Worm (Caenorhabditis elegans) whole organism, late embryonic: ENCODE results near the gene hecw-1.
"Not testable (repeated sequence)": the region's sequence is repeated elsewhere in the genome, so short reads cannot be mapped to it uniquely, and the experiment has no call there.

ENCODE experiments used
- Y22D7AL.16 ChIP-seq: sonication (generic microtip); optimal IDR thresholded peaks from 2 replicates; lab custom pipeline; 2016; ENCODE audit warnings: missing genetic modification characterization, missing compliant biosample characterization
- ama-1 ChIP-seq: fragments of 150-350 bp; optimal IDR thresholded peaks from 2 replicates; lab custom pipeline; 2014
- ceh-22 ChIP-seq: sonication (generic microtip); optimal IDR thresholded peaks from 2 replicates; lab custom pipeline; 2017; ENCODE audit warnings: missing biosample characterization, missing genetic modification characterization
- ceh-30 ChIP-seq: fragments of 150-350 bp; optimal IDR thresholded peaks from 2 replicates; lab custom pipeline; 2014; ENCODE audit warnings: missing biosample characterization, missing genetic modification characterization
- ceh-45 ChIP-seq: fragments of 200-800 bp; sonication (Bioruptor generic); IDR thresholded peaks from 2 replicates; pipeline ENCODE4 v1.3.6; 2022; ENCODE audit warnings: missing genetic modification reagents, missing genetic modification characterization, missing compliant biosample characterization
- che-1 ChIP-seq: sonication (generic microtip); optimal IDR thresholded peaks from 2 replicates; lab custom pipeline; 2016; ENCODE audit warnings: mild to moderate bottlenecking, missing genetic modification characterization, missing compliant biosample characterization
- elt-2 ChIP-seq: sonication (generic microtip); optimal IDR thresholded peaks from 2 replicates; lab custom pipeline; 2016; ENCODE audit warnings: missing genetic modification reagents, missing genetic modification characterization, missing compliant biosample characterization
- elt-4 ChIP-seq: sonication (generic microtip); optimal IDR thresholded peaks from 2 replicates; lab custom pipeline; 2016; ENCODE audit warnings: missing genetic modification characterization, missing compliant biosample characterization
- fkh-10 ChIP-seq: fragments of 150-350 bp; optimal IDR thresholded peaks from 2 replicates; lab custom pipeline; 2014; ENCODE audit warnings: missing biosample characterization, missing genetic modification reagents, missing genetic modification characterization
- fkh-6 ChIP-seq: sonication (generic microtip); optimal IDR thresholded peaks from 2 replicates; lab custom pipeline; 2016; ENCODE audit warnings: missing genetic modification characterization, missing compliant biosample characterization
- hlh-13 ChIP-seq: fragments of 200-800 bp; sonication (Bioruptor generic); optimal IDR thresholded peaks from 2 replicates; lab custom pipeline; 2018; ENCODE audit warnings: mild to moderate bottlenecking, missing genetic modification characterization, missing compliant biosample characterization
- hlh-15 ChIP-seq: sonication (generic microtip); optimal IDR thresholded peaks from 2 replicates; lab custom pipeline; 2016; ENCODE audit warnings: missing genetic modification characterization, missing compliant biosample characterization
- hlh-8 ChIP-seq: sonication (generic microtip); optimal IDR thresholded peaks from 2 replicates; lab custom pipeline; 2016; ENCODE audit warnings: missing genotype, missing genetic modification characterization, missing compliant biosample characterization
- npax-4 ChIP-seq: sonication (generic microtip); optimal IDR thresholded peaks from 2 replicates; lab custom pipeline; 2016; ENCODE audit warnings: missing genetic modification characterization, missing compliant biosample characterization
- pat-9 ChIP-seq: fragments of 200-800 bp; sonication (Bioruptor generic); optimal IDR thresholded peaks from 2 replicates; lab custom pipeline; 2018; ENCODE audit warnings: mild to moderate bottlenecking, missing genetic modification characterization, moderate library complexity, missing compliant biosample characterization
- pax-1 ChIP-seq: fragments of 150-350 bp; optimal IDR thresholded peaks from 2 replicates; lab custom pipeline; 2014; ENCODE audit warnings: missing biosample characterization, missing genetic modification characterization
- sox-2 ChIP-seq: fragments of 200-800 bp; sonication (Bioruptor generic); IDR thresholded peaks from 2 replicates; pipeline ENCODE4 v1.3.6; 2022; ENCODE audit warnings: missing genetic modification reagents, missing genetic modification characterization, missing compliant biosample characterization
- tbx-2 ChIP-seq: sonication (generic microtip); optimal IDR thresholded peaks from 2 replicates; lab custom pipeline; 2016; ENCODE audit warnings: missing genetic modification characterization, missing compliant biosample characterization
- unc-3 ChIP-seq, 2 experiments: fragments of 200-800 bp in 1 of 2; sonication (Bioruptor generic) in 1 of 2; sonication (generic microtip) in 1 of 2; conservative IDR thresholded peaks in 1 of 2; optimal IDR thresholded peaks in 1 of 2; 2 replicates each; pipeline versions ENCODE4 v1.3.6 to Lab custom; 2016 to 2022; ENCODE audit warnings: missing compliant biosample characterization in 2 of 2, missing genetic modification characterization in 2 of 2, missing genetic modification reagents in 1 of 2
- unc-42 ChIP-seq: sonication (generic microtip); optimal IDR thresholded peaks from 2 replicates; lab custom pipeline; 2016; ENCODE audit warnings: missing genotype, missing genetic modification characterization, missing compliant biosample characterization
- unc-55 ChIP-seq: sonication (generic microtip); optimal IDR thresholded peaks from 2 replicates; lab custom pipeline; 2017; ENCODE audit warnings: missing biosample characterization, missing genetic modification reagents, missing genetic modification characterization

hecw-1 gene

DNA sequence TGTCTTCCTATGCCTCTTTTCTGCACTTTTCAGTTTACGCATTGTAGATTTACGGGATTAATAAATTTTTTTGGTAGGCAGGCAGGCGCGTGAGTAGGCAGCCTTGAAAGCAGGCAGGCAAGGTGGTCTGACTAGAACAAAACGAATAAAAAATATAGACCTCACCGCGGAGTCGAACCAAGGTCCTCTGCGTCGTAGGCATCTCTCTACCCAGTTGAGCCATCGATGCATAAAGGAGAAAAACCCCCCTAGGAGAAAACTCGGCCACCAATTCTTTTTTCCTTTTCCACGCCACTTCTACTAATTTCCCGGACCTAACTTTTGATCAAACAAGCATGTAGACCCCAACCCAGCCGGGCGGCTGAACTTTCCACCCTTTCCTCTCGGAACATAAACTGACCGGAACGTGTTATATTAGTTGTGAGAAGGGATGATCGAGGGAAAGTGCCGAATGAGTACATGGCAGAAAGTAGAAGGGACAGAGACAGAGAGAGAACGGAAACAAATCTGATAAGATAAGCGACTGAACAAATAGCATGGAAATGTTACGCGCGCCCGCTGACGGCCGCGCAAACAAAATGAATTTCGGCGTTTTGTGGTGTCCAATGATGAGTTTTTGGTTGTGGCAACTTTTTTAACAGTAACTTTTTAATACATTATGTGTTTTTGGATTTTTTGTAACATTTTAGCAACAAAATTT is 50.3 kb downstream of the hecw-1 start:
- TF ChIP-seq hlh-8, result no peak
- TF ChIP-seq pax-1 (tag; lab: Kevin White, UChicago), result peak; percentile 42
- TF ChIP-seq elt-2 (tag; lab: Kevin White, UChicago), result peak; percentile 61
- no peak for TF ChIP-seq fkh-6 (tag; lab: Kevin White, UChicago)
- no peak for TF ChIP-seq fkh-10 (GFP tag; lab: Kevin White, UChicago)
- no peak for TF ChIP-seq hlh-13 (GFP tag; lab: Kevin White, UChicago)

DNA sequence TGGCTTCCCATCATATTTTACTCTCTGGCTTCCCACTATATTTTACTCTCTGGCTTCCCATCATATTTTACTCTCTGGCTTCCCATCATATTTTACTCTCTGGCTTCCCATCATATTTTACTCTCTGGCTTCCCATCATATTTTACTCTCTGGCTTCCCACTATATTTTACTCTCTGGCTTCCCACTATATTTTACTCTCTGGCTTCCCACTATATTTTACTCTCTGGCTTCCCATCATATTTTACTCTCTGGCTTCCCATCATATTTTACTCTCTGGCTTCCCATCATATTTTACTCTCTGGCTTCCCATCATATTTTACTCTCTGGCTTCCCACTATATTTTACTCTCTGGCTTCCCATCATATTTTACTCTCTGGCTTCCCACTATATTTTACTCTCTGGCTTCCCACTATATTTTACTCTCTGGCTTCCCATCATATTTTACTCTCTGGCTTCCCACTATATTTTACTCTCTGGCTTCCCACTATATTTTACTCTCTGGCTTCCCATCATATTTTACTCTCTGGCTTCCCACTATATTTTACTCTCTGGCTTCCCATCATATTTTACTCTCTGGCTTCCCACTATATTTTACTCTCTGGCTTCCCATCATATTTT is 54.7 kb downstream of the hecw-1 start:
- peak; percentile 67 for TF ChIP-seq sox-2 (GFP tag; lab: Robert Waterston, UW)
- peak; percentile 98 for TF ChIP-seq ceh-45 (GFP tag; lab: Robert Waterston, UW)
- TF ChIP-seq unc-3 (GFP tag; conservative IDR thresholded peaks at IDR 0.05; lab: Robert Waterston, UW), result peak; percentile 98
- TF ChIP-seq unc-3 (tag; optimal IDR thresholded peaks at IDR 0.05; lab: Kevin White, UChicago), result not testable (repeated sequence)
- TF ChIP-seq, all 69 proteins: peak for 3; not testable (repeated sequence) for 66

DNA sequence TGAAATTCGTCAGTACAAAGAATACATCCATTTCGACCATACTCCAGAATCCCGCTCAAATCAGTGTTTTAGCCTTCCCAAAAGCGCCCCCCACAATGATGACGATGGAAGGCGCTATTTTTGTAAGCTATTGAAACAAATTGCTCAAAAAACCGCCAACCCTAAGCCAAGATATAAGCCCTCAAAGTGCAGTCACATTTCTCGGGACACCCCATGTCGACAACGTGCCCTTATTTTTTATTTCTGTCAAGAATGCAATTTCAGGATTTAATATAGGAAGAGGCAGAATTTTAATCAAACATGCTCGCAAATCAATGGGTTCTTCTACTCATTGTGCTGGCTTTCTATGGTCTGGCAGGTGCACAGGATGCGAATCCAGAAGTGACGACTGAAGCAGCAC is 57.0 kb downstream of the hecw-1 start, which contains the start of gene Y53G8AR.1:
Gene Y53G8AR.1 (plus strand): TSS at position 301 of the 400 bp plus-strand sequence.
- TF ChIP-seq Y22D7AL.16 (tag; lab: Kevin White, UChicago); elt-4; ama-1 (lab: Kevin White, UChicago): not testable (repeated sequence)

DNA sequence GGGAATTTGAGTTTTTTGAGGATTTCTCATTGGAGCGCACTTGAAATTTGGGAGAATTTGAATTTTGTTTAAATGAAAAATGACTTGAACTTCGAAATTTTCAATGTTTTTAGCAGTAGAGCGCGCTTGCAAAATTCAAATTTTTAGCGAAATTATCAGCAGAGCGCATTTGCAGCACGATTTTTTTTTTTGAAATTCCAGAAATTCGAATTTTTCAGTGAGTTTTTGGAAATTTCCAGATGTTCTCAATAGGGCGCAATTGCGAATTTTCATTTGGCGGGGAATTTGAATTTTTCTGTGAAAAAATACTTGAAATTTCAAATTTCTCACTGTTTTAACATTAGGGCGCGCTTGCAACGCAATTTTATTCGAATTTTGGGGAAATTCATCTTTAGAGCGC is 58.0 kb downstream of the hecw-1 start:
- TF ChIP-seq elt-2 (tag; lab: Kevin White, UChicago) (no peak), sox-2 (GFP tag; lab: Robert Waterston, UW) (no peak), npax-4 (tag; lab: Kevin White, UChicago) (no peak)
- TF ChIP-seq, all 69 proteins: peak for 0

DNA sequence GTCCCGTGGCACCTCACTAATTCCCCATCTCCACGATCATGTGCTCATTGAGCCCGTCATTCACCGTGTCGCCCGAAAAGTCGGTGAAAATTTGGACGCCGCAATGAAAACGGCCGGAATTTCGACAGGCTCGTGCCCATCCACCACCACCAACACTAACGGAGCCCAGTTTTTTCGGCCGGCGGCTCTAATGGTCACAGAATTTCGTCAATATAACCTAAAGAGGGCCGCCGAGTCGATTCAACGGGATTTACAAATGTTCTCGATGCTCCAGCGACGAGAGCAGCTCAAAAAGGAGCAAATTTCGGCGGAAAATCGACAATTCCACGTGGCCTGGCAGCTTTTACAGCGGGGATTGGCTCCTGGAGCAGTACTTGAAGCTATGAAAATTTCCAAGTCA is 60.3 kb downstream of the hecw-1 start:
- TF ChIP-seq ceh-30 (tag; lab: Kevin White, UChicago) (no peak), unc-55 (GFP tag; lab: Kevin White, UChicago) (no peak), ceh-22 (no peak), hlh-15 (tag; lab: Kevin White, UChicago) (no peak), pat-9 (tag; lab: Kevin White, UChicago) (no peak), che-1 (tag; lab: Kevin White, UChicago) (no peak), fkh-6 (tag; lab: Kevin White, UChicago) (no peak), unc-42 (tag; lab: Kevin White, UChicago) (no peak), tbx-2 (no peak)
